Worm (Caenorhabditis elegans) whole organism, early embryonic: Measurements from ENCODE around the gene Y51H4A.5.

Experiments used
- B0310.2 ChIP-seq: sonication (generic microtip); optimal IDR thresholded peaks from 2 replicates; lab custom pipeline; 2016; ENCODE audit warnings: mild to moderate bottlenecking, missing genetic modification characterization, missing compliant biosample characterization
- F13C5.2 ChIP-seq: sonication (generic microtip); optimal IDR thresholded peaks from 2 replicates; lab custom pipeline; 2017; ENCODE audit warnings: mild to moderate bottlenecking, missing genetic modification characterization, inconsistent platforms, missing compliant biosample characterization
- aly-1 ChIP-seq: sonication (generic microtip); optimal IDR thresholded peaks from 2 replicates; lab custom pipeline; 2016; ENCODE audit warnings: missing genetic modification characterization, missing compliant biosample characterization
- ama-1 ChIP-seq: fragments of 150-350 bp; optimal IDR thresholded peaks from 2 replicates; lab custom pipeline; 2014
- ceh-13 ChIP-seq: fragments of 200-800 bp; sonication (Bioruptor generic); optimal IDR thresholded peaks from 2 replicates; lab custom pipeline; 2018; ENCODE audit warnings: mild to moderate bottlenecking, missing genetic modification characterization, missing compliant biosample characterization
- ceh-36 ChIP-seq: sonication (generic microtip); optimal IDR thresholded peaks from 2 replicates; lab custom pipeline; 2016; ENCODE audit warnings: missing genetic modification characterization, inconsistent platforms, missing compliant biosample characterization
- ets-7 ChIP-seq: sonication (generic microtip); optimal IDR thresholded peaks from 2 replicates; lab custom pipeline; 2016; ENCODE audit warnings: missing genotype, missing genetic modification characterization, missing compliant biosample characterization
- flt-1 ChIP-seq: fragments of 200-800 bp; sonication (Bioruptor generic); IDR thresholded peaks from 2 replicates; pipeline ENCODE4 v1.3.6; 2022; ENCODE audit warnings: missing genetic modification characterization, missing compliant biosample characterization
- hmbx-1 ChIP-seq: sonication (generic microtip); optimal IDR thresholded peaks from 2 replicates; lab custom pipeline; 2016; ENCODE audit warnings: mild to moderate bottlenecking, missing genetic modification characterization, missing compliant biosample characterization
- hmg-4 ChIP-seq: fragments of 200-800 bp; sonication (Bioruptor generic); optimal IDR thresholded peaks from 2 replicates; lab custom pipeline; 2018; ENCODE audit warnings: mild to moderate bottlenecking, missing genetic modification characterization, missing compliant biosample characterization
- hnd-1 ChIP-seq: sonication (generic microtip); optimal IDR thresholded peaks from 2 replicates; lab custom pipeline; 2016; ENCODE audit warnings: missing genetic modification characterization, missing compliant biosample characterization
- pes-1 ChIP-seq: fragments of 200-800 bp; sonication (Bioruptor generic); IDR thresholded peaks from 2 replicates; pipeline ENCODE4 v1.3.6; 2022; ENCODE audit warnings: missing genetic modification reagents, missing genetic modification characterization, missing compliant biosample characterization
- scrt-1 ChIP-seq: fragments of 200-800 bp; sonication (Bioruptor generic); IDR thresholded peaks from 2 replicates; pipeline ENCODE4 v1.3.6; 2022; ENCODE audit warnings: missing genetic modification characterization, missing compliant biosample characterization
- sea-1 ChIP-seq: fragments of 200-800 bp; sonication (Bioruptor generic); conservative IDR thresholded peaks from 2 replicates; pipeline ENCODE4 v1.3.6; 2022; ENCODE audit warnings: missing genetic modification characterization, missing compliant biosample characterization
- tbx-11 ChIP-seq: fragments of 200-800 bp; sonication (Bioruptor generic); IDR thresholded peaks from 2 replicates; pipeline ENCODE4 v1.3.6; 2022; ENCODE audit warnings: missing genetic modification characterization, missing compliant biosample characterization
- tbx-37 ChIP-seq: fragments of 200-800 bp; sonication (Bioruptor generic); conservative IDR thresholded peaks from 2 replicates; pipeline ENCODE4 v1.3.6; 2022; ENCODE audit warnings: missing genetic modification reagents, missing genetic modification characterization, missing compliant biosample characterization
- tra-4 ChIP-seq: sonication (generic microtip); optimal IDR thresholded peaks from 2 replicates; lab custom pipeline; 2017; ENCODE audit warnings: missing genetic modification characterization, missing compliant biosample characterization

Gene Y51H4A.5

ce11 chrIV:16526038-16526437 lies at the start of gene Y51H4A.5:
Gene Y51H4A.5, minus strand, starts transcription at chrIV:16526138.
- TF ChIP-seq pes-1: no peak
- no peak for TF ChIP-seq tra-4 (tag; lab: Kevin White, UChicago)
- TF ChIP-seq sea-1 (GFP tag; lab: Robert Waterston, UW): no peak
- no peak for TF ChIP-seq hnd-1 (tag; lab: Kevin White, UChicago)

- no peak for TF ChIP-seq B0310.2 (tag; lab: Kevin White, UChicago)
- TF ChIP-seq ceh-13 (GFP tag; lab: Kevin White, UChicago): no peak
- no peak for TF ChIP-seq tbx-37 (GFP tag; lab: Robert Waterston, UW)
- no peak for TF ChIP-seq flt-1 (GFP tag; lab: Robert Waterston, UW)
- TF ChIP-seq hmbx-1 (tag; lab: Kevin White, UChicago): no peak
- no peak for TF ChIP-seq pes-1
- no peak for TF ChIP-seq F13C5.2 (tag; lab: Kevin White, UChicago)
- TF ChIP-seq tra-4 (tag; lab: Kevin White, UChicago): no peak
- no peak for TF ChIP-seq tbx-11
- no peak for TF ChIP-seq sea-1 (GFP tag; lab: Robert Waterston, UW)
Observed at ce11 chrIV:16560971-16561370, 35.0 kb upstream of the Y51H4A.5 start.

ce11 chrIV:16551457-16551856 lies 25.5 kb upstream of the Y51H4A.5 start:
- TF ChIP-seq F13C5.2 (tag; lab: Kevin White, UChicago): no peak
- no peak for TF ChIP-seq ceh-36
- no peak for TF ChIP-seq tbx-37 (GFP tag; lab: Robert Waterston, UW)
- TF ChIP-seq ama-1: no peak
- no peak for TF ChIP-seq hmbx-1 (tag; lab: Kevin White, UChicago)
- TF ChIP-seq aly-1 (tag; lab: Kevin White, UChicago): no peak
- no peak for TF ChIP-seq hmg-4
- TF ChIP-seq flt-1 (GFP tag; lab: Robert Waterston, UW): no peak
- TF ChIP-seq hnd-1 (tag; lab: Kevin White, UChicago): no peak
- no peak for TF ChIP-seq ets-7
- TF ChIP-seq sea-1 (GFP tag; lab: Robert Waterston, UW): no peak
- TF ChIP-seq B0310.2 (tag; lab: Kevin White, UChicago): no peak
- no peak for TF ChIP-seq tbx-11

ce11 chrIV:16542649-16543048 lies 16.7 kb upstream of the Y51H4A.5 start, which contains the start of gene uroc-1:
Gene uroc-1, minus strand, starts transcription at chrIV:16542749.
- TF ChIP-seq tbx-37 (GFP tag; lab: Robert Waterston, UW): no peak
- TF ChIP-seq tra-4 (tag; lab: Kevin White, UChicago): no peak
- TF ChIP-seq sea-1 (GFP tag; lab: Robert Waterston, UW): no peak
- no peak for TF ChIP-seq hmbx-1 (tag; lab: Kevin White, UChicago)
- no peak for TF ChIP-seq B0310.2 (tag; lab: Kevin White, UChicago)
- no peak for TF ChIP-seq hnd-1 (tag; lab: Kevin White, UChicago)
- TF ChIP-seq tbx-11: no peak
- no peak for TF ChIP-seq ceh-36
- no peak for TF ChIP-seq ama-1
- TF ChIP-seq scrt-1: no peak
- TF ChIP-seq flt-1 (GFP tag; lab: Robert Waterston, UW): no peak
- no peak for TF ChIP-seq ets-7
- no peak for TF ChIP-seq aly-1 (tag; lab: Kevin White, UChicago)
- no peak for TF ChIP-seq hmg-4
- no peak for TF ChIP-seq F13C5.2 (tag; lab: Kevin White, UChicago)
- TF ChIP-seq ceh-13 (GFP tag; lab: Kevin White, UChicago): no peak
- no peak for TF ChIP-seq pes-1

- no peak for TF ChIP-seq F13C5.2 (tag; lab: Kevin White, UChicago)
Observed at ce11 chrIV:16540540-16540939, 14.6 kb upstream of the Y51H4A.5 start.

ce11 chrIV:16534900-16535299 lies 9.0 kb upstream of the Y51H4A.5 start:
- TF ChIP-seq hmg-4: no peak
- TF ChIP-seq hmbx-1 (tag; lab: Kevin White, UChicago): no peak
- TF ChIP-seq flt-1 (GFP tag; lab: Robert Waterston, UW): no peak
- no peak for TF ChIP-seq B0310.2 (tag; lab: Kevin White, UChicago)
- no peak for TF ChIP-seq tra-4 (tag; lab: Kevin White, UChicago)
- TF ChIP-seq hnd-1 (tag; lab: Kevin White, UChicago): no peak
- TF ChIP-seq ets-7: no peak
- TF ChIP-seq ceh-36: no peak
- no peak for TF ChIP-seq scrt-1

- no peak for TF ChIP-seq sea-1 (GFP tag; lab: Robert Waterston, UW)
- TF ChIP-seq aly-1 (tag; lab: Kevin White, UChicago): no peak
- no peak for TF ChIP-seq ceh-36
- no peak for TF ChIP-seq ets-7
- no peak for TF ChIP-seq flt-1 (GFP tag; lab: Robert Waterston, UW)
- TF ChIP-seq tra-4 (tag; lab: Kevin White, UChicago): no peak
- no peak for TF ChIP-seq hmg-4
- no peak for TF ChIP-seq scrt-1
- no peak for TF ChIP-seq hnd-1 (tag; lab: Kevin White, UChicago)
- no peak for TF ChIP-seq pes-1
- no peak for TF ChIP-seq B0310.2 (tag; lab: Kevin White, UChicago)
- TF ChIP-seq tbx-11: no peak
- no peak for TF ChIP-seq ama-1
Observed at ce11 chrIV:16533361-16533760, 7.4 kb upstream of the Y51H4A.5 start, which contains the start of gene Y51H4A.6. Gene Y51H4A.6, plus strand, starts transcription at chrIV:16533661.

ce11 chrIV:16528375-16528774 lies 2.4 kb upstream of the Y51H4A.5 start, which contains the start of gene Y51H4A.937:
Gene Y51H4A.937, plus strand, starts transcription at chrIV:16528675.
- TF ChIP-seq B0310.2 (tag; lab: Kevin White, UChicago) (no peak), hmg-4 (no peak), scrt-1 (no peak), hnd-1 (tag; lab: Kevin White, UChicago) (no peak), flt-1 (GFP tag; lab: Robert Waterston, UW) (no peak), tra-4 (tag; lab: Kevin White, UChicago) (no peak), tbx-37 (GFP tag; lab: Robert Waterston, UW) (no peak), hmbx-1 (tag; lab: Kevin White, UChicago) (no peak), aly-1 (tag; lab: Kevin White, UChicago) (no peak), tbx-11 (no peak), ceh-36 (no peak)
